Worm (Caenorhabditis elegans): ENCODE measurements around the gene gur-4.

The gur-4 gene

ce11 chrII:14063044-14063500, 41.5 kb upstream of the gur-4 start, which contains the start of gene lem-2 (continued):
- TF ChIP-seq sptf-1 (tag; optimal IDR thresholded peaks at IDR 0.05) = no peak
- no peak for TF ChIP-seq ces-1 (GFP tag; optimal IDR thresholded peaks at IDR 0.05)
- no peak for TF ChIP-seq hpl-2 (GFP tag; optimal IDR thresholded peaks at IDR 0.05)

DNA sequence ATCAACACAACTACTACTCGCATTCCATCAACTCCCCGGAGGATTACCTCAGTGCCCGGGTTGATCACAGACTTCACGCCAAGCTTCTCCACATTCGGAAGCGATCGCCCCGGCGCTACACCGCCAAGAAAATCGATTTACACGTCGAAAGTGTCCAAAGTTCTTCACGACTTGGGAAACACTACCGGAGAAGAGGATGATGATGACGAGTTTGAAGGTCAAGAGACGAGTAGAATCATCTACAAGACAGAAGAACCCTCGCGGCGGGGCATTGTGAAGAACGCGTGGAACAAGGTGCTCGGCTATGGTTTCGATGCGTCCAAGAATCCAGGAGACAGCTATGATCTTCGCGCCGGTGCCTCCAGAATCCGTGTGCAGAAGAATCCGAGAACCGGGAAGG, 40.5 kb upstream of the gur-4 start:
- TF ChIP-seq fos-1 (tag; optimal IDR thresholded peaks at IDR 0.05) = no peak
- no peak for TF ChIP-seq efl-1 (optimal IDR thresholded peaks at IDR 0.05)
- TF ChIP-seq efl-1 (GFP tag; optimal IDR thresholded peaks at IDR 0.05 in 1 of 2) = peak in 1 of 2 experiments; percentile 91

ce11 chrII:14065486-14065885, 39.1 kb upstream of the gur-4 start:
- TF ChIP-seq efl-1 (optimal IDR thresholded peaks at IDR 0.05) = no peak
- TF ChIP-seq efl-1 (GFP tag; optimal IDR thresholded peaks at IDR 0.05 in 1 of 2) = peak in 1 of 2 experiments; percentile 10
- TF ChIP-seq lin-15B (tag; optimal IDR thresholded peaks at IDR 0.05) = no peak

ce11 chrII:14068607-14069006, 36.0 kb upstream of the gur-4 start, which contains the start of gene xrn-1:
TSS of gene xrn-1 (plus strand) at chrII:14068907.
- TF ChIP-seq nhr-85 (tag) = no peak
- no peak for TF ChIP-seq dsc-1 (tag; optimal IDR thresholded peaks at IDR 0.05)
- TF ChIP-seq aha-1 (tag; optimal IDR thresholded peaks at IDR 0.05) = no peak
- no peak for TF ChIP-seq ztf-11 (tag; optimal IDR thresholded peaks at IDR 0.05)
- TF ChIP-seq nhr-47 (tag; optimal IDR thresholded peaks at IDR 0.05) = no peak
- no peak for TF ChIP-seq unc-30 (tag; optimal IDR thresholded peaks at IDR 0.05)
- no peak for TF ChIP-seq sptf-1 (tag; optimal IDR thresholded peaks at IDR 0.05)

DNA sequence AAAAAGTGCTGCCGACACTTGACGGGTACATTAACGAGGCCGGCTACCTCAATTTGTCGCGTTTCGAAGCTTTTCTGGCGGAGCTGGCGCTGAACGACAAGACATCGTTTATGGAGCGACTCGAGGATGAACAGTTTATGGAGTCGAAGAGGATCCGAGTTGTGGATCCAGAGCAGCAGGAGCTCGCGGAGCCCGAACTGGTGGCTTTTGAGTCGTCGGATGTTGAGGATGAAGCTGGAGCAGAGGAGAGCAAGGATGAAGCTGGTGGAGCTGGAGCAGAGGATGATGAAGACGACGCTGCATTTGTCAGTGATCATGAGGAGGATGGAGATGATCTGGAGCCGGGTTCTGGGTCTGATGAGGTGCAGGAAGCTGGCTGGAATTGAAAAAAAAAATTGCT, 29.7 kb upstream of the gur-4 start:
- TF ChIP-seq sup-37 (GFP tag; optimal IDR thresholded peaks at IDR 0.05) (no peak), F16B12.6 (tag; optimal IDR thresholded peaks at IDR 0.05) (no peak)

DNA sequence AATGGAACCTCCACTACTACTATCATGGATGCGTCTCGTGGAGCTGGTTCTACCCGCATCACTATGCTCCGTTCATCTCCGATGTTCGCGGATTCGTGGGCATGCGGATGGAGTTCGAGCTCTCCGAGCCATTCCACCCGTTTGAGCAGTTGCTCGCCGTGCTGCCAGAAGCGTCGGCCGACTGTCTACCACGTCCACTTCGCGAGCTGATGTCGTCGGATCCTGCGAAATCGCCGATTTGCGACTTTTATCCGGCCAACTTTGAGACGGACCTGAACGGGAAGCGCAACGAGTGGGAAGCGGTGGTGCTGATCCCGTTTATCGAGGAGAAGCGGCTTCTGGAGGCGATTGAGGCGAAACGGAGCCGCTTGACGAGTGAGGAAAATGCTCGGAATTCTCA, 26.7 kb upstream of the gur-4 start:
- TF ChIP-seq C16A3.4 (tag; optimal IDR thresholded peaks at IDR 0.05) = no peak
- TF ChIP-seq dsc-1 (tag; optimal IDR thresholded peaks at IDR 0.05) = no peak
- no peak for TF ChIP-seq elt-3 (tag; optimal IDR thresholded peaks at IDR 0.05)
- TF ChIP-seq sup-37 (GFP tag; optimal IDR thresholded peaks at IDR 0.05) = no peak
- no peak for TF ChIP-seq ceh-90 (tag; optimal IDR thresholded peaks at IDR 0.05)
- TF ChIP-seq blmp-1 (tag; optimal IDR thresholded peaks at IDR 0.05) = no peak

DNA sequence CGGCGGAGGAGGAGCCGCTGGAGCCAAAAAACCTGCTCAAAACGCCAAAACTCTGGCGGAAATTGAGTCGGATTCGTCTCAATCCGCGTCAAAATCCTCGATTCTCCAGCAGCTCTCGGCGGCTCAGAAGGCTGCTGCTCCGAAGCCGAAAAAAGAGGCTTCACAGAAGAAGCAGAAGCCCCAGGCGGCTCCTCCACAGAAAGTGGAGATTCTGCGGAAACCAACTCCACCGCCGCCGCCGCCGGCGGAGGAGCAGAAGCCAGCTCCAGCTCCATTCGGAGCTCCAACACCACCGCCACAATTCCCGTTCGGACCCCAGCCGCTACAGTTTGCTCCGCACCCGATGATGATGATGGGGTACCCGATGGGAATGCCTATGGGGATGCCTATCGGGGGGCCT, 17.6 kb upstream of the gur-4 start:
- TF ChIP-seq ceh-8 (GFP tag; optimal IDR thresholded peaks at IDR 0.05) = peak; percentile 46
- no peak for TF ChIP-seq hlh-17 (GFP tag; optimal IDR thresholded peaks at IDR 0.05; ENCODE audit: borderline replicate concordance)
- no peak for TF ChIP-seq pqm-1 (tag; optimal IDR thresholded peaks at IDR 0.05)
- TF ChIP-seq egl-27 (tag; optimal IDR thresholded peaks at IDR 0.05) = no peak
- TF ChIP-seq lin-15B (tag; optimal IDR thresholded peaks at IDR 0.05) = no peak
- TF ChIP-seq nhr-85 (tag) = no peak
- TF ChIP-seq lin-13 (GFP tag; optimal IDR thresholded peaks at IDR 0.05) = no peak

DNA sequence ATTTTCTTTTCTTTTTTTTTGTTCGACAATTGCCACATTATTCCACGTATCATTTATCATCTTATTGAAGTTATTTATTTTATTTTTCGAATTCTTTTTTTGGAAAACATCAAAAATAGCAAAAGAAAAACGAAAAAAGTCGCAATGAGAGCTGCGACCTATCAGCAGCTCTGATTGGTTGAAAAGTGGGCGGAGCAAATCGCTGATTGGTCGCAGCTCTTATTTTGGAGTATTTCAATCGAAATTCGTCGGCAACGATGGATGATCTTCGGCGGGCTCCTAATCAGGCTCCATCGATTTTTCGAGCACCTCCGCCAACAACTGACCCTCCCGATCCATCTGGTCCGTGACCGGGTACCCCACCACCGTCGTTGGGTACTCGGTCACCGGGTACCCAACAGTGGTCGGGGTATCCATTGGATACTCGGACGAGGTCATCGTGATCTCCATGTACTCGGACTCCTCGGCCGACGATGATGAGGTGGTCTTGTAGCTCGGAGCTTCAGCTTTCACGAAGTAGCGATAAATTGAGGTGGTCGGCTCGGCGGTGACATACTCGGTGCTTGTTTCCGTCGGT, 14.7 kb upstream of the gur-4 start:
- TF ChIP-seq snpc-4 (tag; optimal IDR thresholded peaks at IDR 0.05) (no peak), sox-4 (tag; optimal IDR thresholded peaks at IDR 0.05) (no peak), nhr-19 (GFP tag; conservative IDR thresholded peaks at IDR 0.05) (no peak), unc-86 (tag; optimal IDR thresholded peaks at IDR 0.05) (no peak), aly-2 (tag; optimal IDR thresholded peaks at IDR 0.05) (no peak)

Data from whole organism, L1 larva.